Worm (Caenorhabditis elegans): Measurements from ENCODE around the gene srx-51.
"Not testable (repeated sequence)": the region's sequence is repeated elsewhere in the genome, so short reads cannot be mapped to it uniquely, and the experiment has no call there.

Gene srx-51

ce11 chrV:15281279-15281949 is at the start of gene srx-51, which contains the start of gene srw-19:
Gene srx-51 (plus strand): TSS chrV:15281899.
Gene srw-19 (minus strand): TSS chrV:15281379.
- TF ChIP-seq tab-1 (GFP tag; IDR thresholded peaks at IDR 0.05) (no peak), ref-1 (GFP tag; conservative IDR thresholded peaks at IDR 0.05) (no peak)

ce11 chrV:15232200-15232599 is 49.5 kb upstream of the srx-51 start, which contains the start of gene srw-13:
Gene srw-13 (plus strand): TSS chrV:15232500.
- TF ChIP-seq cog-1 (tag; optimal IDR thresholded peaks at IDR 0.05) (no peak), ztf-23 (GFP tag; IDR thresholded peaks at IDR 0.05) (no peak), med-1 (GFP tag; optimal IDR thresholded peaks at IDR 0.05; ENCODE audit: insufficient read depth) (no peak), tab-1 (GFP tag; IDR thresholded peaks at IDR 0.05) (no peak), ztf-29 (GFP tag; IDR thresholded peaks at IDR 0.05) (no peak), klf-2 (GFP tag; conservative IDR thresholded peaks at IDR 0.05) (no peak), ref-1 (GFP tag; conservative IDR thresholded peaks at IDR 0.05) (no peak), flt-1 (GFP tag; IDR thresholded peaks at IDR 0.05) (no peak), T22C8.4 (GFP tag; IDR thresholded peaks at IDR 0.05) (no peak)

ce11 chrV:15235661-15236060 is 46.0 kb upstream of the srx-51 start, which contains the start of gene nhr-164:
Gene nhr-164 (minus strand): TSS chrV:15235761.
- TF ChIP-seq cog-1 (tag; optimal IDR thresholded peaks at IDR 0.05) = no peak
- no peak for TF ChIP-seq ztf-29 (GFP tag; IDR thresholded peaks at IDR 0.05)
- TF ChIP-seq ref-1 (GFP tag; conservative IDR thresholded peaks at IDR 0.05) = no peak
- no peak for TF ChIP-seq flt-1 (GFP tag; IDR thresholded peaks at IDR 0.05)
- TF ChIP-seq klf-2 (GFP tag; conservative IDR thresholded peaks at IDR 0.05) = no peak
- no peak for TF ChIP-seq tab-1 (GFP tag; IDR thresholded peaks at IDR 0.05)
- no peak for TF ChIP-seq ztf-23 (GFP tag; IDR thresholded peaks at IDR 0.05)
- TF ChIP-seq med-1 (GFP tag; optimal IDR thresholded peaks at IDR 0.05; ENCODE audit: insufficient read depth) = no peak
- no peak for TF ChIP-seq T22C8.4 (GFP tag; IDR thresholded peaks at IDR 0.05)

- no peak for TF ChIP-seq ref-1 (GFP tag; conservative IDR thresholded peaks at IDR 0.05)
These were observed 43.1 kb upstream of the srx-51 start, which contains the start of gene srw-12 for ce11 chrV:15238552-15238951. Gene srw-12 (minus strand): TSS chrV:15238652.

- TF ChIP-seq tab-1 (GFP tag; IDR thresholded peaks at IDR 0.05) = no peak
- TF ChIP-seq flt-1 (GFP tag; IDR thresholded peaks at IDR 0.05) = no peak
- no peak for TF ChIP-seq cog-1 (tag; optimal IDR thresholded peaks at IDR 0.05)
- TF ChIP-seq ztf-23 (GFP tag; IDR thresholded peaks at IDR 0.05) = no peak
- no peak for TF ChIP-seq med-1 (GFP tag; optimal IDR thresholded peaks at IDR 0.05; ENCODE audit: insufficient read depth)
- TF ChIP-seq klf-2 (GFP tag; conservative IDR thresholded peaks at IDR 0.05) = no peak
- TF ChIP-seq ztf-29 (GFP tag; IDR thresholded peaks at IDR 0.05) = no peak
- no peak for TF ChIP-seq ref-1 (GFP tag; conservative IDR thresholded peaks at IDR 0.05)
- no peak for TF ChIP-seq T22C8.4 (GFP tag; IDR thresholded peaks at IDR 0.05)
These were observed 41.5 kb upstream of the srx-51 start, which contains the start of gene srw-11 for ce11 chrV:15240215-15240614. Gene srw-11 (minus strand): TSS chrV:15240315.

ce11 chrV:15241259-15241658 is 40.4 kb upstream of the srx-51 start, which contains the start of gene chil-12:
Gene chil-12 (plus strand): TSS chrV:15241559.
- no peak for TF ChIP-seq T22C8.4 (GFP tag; IDR thresholded peaks at IDR 0.05)
- TF ChIP-seq ztf-23 (GFP tag; IDR thresholded peaks at IDR 0.05) = no peak
- no peak for TF ChIP-seq ref-1 (GFP tag; conservative IDR thresholded peaks at IDR 0.05)
- TF ChIP-seq flt-1 (GFP tag; IDR thresholded peaks at IDR 0.05) = no peak
- no peak for TF ChIP-seq klf-2 (GFP tag; conservative IDR thresholded peaks at IDR 0.05)
- no peak for TF ChIP-seq tab-1 (GFP tag; IDR thresholded peaks at IDR 0.05)
- TF ChIP-seq ztf-29 (GFP tag; IDR thresholded peaks at IDR 0.05) = no peak
- no peak for TF ChIP-seq cog-1 (tag; optimal IDR thresholded peaks at IDR 0.05)

ce11 chrV:15244456-15244855 is 37.2 kb upstream of the srx-51 start, which contains the start of gene kin-30:
Gene kin-30 (plus strand): TSS chrV:15244756.
- TF ChIP-seq T22C8.4 (GFP tag; IDR thresholded peaks at IDR 0.05) = no peak
- no peak for TF ChIP-seq ref-1 (GFP tag; conservative IDR thresholded peaks at IDR 0.05)
- TF ChIP-seq ztf-23 (GFP tag; IDR thresholded peaks at IDR 0.05) = no peak
- no peak for TF ChIP-seq ztf-29 (GFP tag; IDR thresholded peaks at IDR 0.05)
- TF ChIP-seq klf-2 (GFP tag; conservative IDR thresholded peaks at IDR 0.05) = no peak
- TF ChIP-seq tab-1 (GFP tag; IDR thresholded peaks at IDR 0.05) = no peak

- not testable (repeated sequence) for TF ChIP-seq ref-1 (GFP tag; conservative IDR thresholded peaks at IDR 0.05); T22C8.4 (GFP tag; IDR thresholded peaks at IDR 0.05); cog-1 (tag; optimal IDR thresholded peaks at IDR 0.05)
These were observed 31.4 kb upstream of the srx-51 start, which contains the start of gene srd-28 for ce11 chrV:15250304-15250703. Gene srd-28 (plus strand): TSS chrV:15250604.

- TF ChIP-seq flt-1 (GFP tag; IDR thresholded peaks at IDR 0.05) (no peak), ztf-29 (GFP tag; IDR thresholded peaks at IDR 0.05) (no peak), klf-2 (GFP tag; conservative IDR thresholded peaks at IDR 0.05) (no peak), ztf-23 (GFP tag; IDR thresholded peaks at IDR 0.05) (no peak), med-1 (GFP tag; optimal IDR thresholded peaks at IDR 0.05; ENCODE audit: insufficient read depth) (no peak), cog-1 (tag; optimal IDR thresholded peaks at IDR 0.05) (no peak)
These were observed 29.6 kb upstream of the srx-51 start, which contains the start of gene srbc-76 for ce11 chrV:15252082-15252481. Gene srbc-76 (plus strand): TSS chrV:15252382.

ce11 chrV:15253529-15253928 is 28.2 kb upstream of the srx-51 start, which contains the start of gene srbc-75:
Gene srbc-75 (plus strand): TSS chrV:15253829.
- TF ChIP-seq tab-1 (GFP tag; IDR thresholded peaks at IDR 0.05) (no peak), ztf-29 (GFP tag; IDR thresholded peaks at IDR 0.05) (no peak), med-1 (GFP tag; optimal IDR thresholded peaks at IDR 0.05; ENCODE audit: insufficient read depth) (no peak), cog-1 (tag; optimal IDR thresholded peaks at IDR 0.05) (no peak), flt-1 (GFP tag; IDR thresholded peaks at IDR 0.05) (no peak), ref-1 (GFP tag; conservative IDR thresholded peaks at IDR 0.05) (no peak), T22C8.4 (GFP tag; IDR thresholded peaks at IDR 0.05) (no peak), klf-2 (GFP tag; conservative IDR thresholded peaks at IDR 0.05) (no peak), ztf-23 (GFP tag; IDR thresholded peaks at IDR 0.05) (no peak)

Measured in whole organism, midembryonic.